Worm (Caenorhabditis elegans): Measurements from ENCODE around the gene srx-31.
"Not testable (repeated sequence)": the region's sequence is repeated elsewhere in the genome, so short reads cannot be mapped to it uniquely, and the experiment has no call there.

Gene srx-31

DNA sequence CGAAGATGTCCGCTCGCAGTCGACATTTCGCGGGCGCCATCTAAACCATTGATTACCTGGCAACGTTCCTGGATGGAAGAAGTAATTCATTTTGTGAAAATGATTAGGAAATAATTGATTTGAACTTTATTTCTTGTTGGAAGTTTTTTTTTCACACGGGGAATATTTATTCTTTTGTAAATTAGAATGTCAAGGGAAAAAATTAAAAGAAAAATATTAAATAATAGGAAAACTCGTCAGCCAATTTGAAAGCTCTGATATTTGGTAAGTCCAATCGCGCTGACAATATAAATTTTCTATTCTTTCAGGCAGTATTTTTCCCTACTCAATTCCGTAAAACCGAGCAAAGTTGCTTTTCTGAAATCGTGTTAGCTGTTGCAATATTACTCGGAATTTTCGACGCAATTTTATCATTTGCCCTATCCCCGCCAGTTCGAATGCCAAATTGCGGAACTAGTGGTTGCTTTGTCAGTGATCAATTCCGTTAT lies 16.2 kb upstream of the srx-31 start, which contains the start of the genes K09C6.7 and K09C6.10:
Gene K09C6.7, minus strand, starts transcription at position 101 of the 488 bp plus-strand sequence.
Gene K09C6.10, plus strand, starts transcription at position 438 of the 488 bp plus-strand sequence.
- TF ChIP-seq unc-39, lin-15B, jun-1 (tag; optimal IDR thresholded peaks at IDR 0.05): not testable (repeated sequence)

DNA sequence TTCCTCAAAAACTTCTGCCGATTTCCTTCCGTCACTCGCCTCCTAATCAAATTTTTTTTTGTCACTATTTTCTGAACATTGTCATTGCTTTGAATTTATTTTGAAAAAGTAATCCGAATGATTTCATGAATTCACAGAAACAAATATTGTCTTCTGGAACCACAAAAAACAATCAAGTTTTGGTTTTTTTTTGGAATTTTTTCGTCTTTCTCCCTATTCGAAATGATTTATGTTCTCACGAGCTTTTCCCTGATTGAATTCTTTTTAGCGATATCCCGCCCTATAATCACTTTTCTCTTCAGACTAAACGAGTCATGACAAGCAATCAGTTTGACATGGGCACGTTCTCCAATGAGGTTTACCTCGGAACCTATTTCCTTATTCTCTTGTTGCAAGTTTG lies 10.5 kb upstream of the srx-31 start, which contains the start of gene F41H8.1:
Gene F41H8.1, plus strand, starts transcription at position 301 of the 400 bp plus-strand sequence.
- TF ChIP-seq unc-62 (GFP tag; optimal IDR thresholded peaks at IDR 0.05) (no peak), daf-12 (tag; optimal IDR thresholded peaks at IDR 0.05) (no peak), lsy-12 (tag; optimal IDR thresholded peaks at IDR 0.05) (no peak), nhr-23 (tag; optimal IDR thresholded peaks at IDR 0.05) (no peak), fkh-2 (tag; optimal IDR thresholded peaks at IDR 0.05) (no peak), sea-2 (GFP tag; optimal IDR thresholded peaks at IDR 0.05) (no peak), nhr-25 (tag; optimal IDR thresholded peaks at IDR 0.05) (no peak), nhr-43 (tag; optimal IDR thresholded peaks at IDR 0.05; ENCODE audit: poor library complexity, severe bottlenecking) (no peak), ztf-4 (tag; optimal IDR thresholded peaks at IDR 0.05) (no peak), egl-5 (tag; optimal IDR thresholded peaks at IDR 0.05) (no peak), nhr-28 (tag; optimal IDR thresholded peaks at IDR 0.05) (no peak), ZK546.5 (tag; optimal IDR thresholded peaks at IDR 0.05) (no peak), nhr-77 (tag; optimal IDR thresholded peaks at IDR 0.05) (no peak), pqm-1 (tag; optimal IDR thresholded peaks at IDR 0.05) (no peak), mml-1 (tag; optimal IDR thresholded peaks at IDR 0.05) (no peak), ceh-9 (tag; optimal IDR thresholded peaks at IDR 0.05) (no peak), egl-27 (tag; optimal IDR thresholded peaks at IDR 0.05) (no peak)

DNA sequence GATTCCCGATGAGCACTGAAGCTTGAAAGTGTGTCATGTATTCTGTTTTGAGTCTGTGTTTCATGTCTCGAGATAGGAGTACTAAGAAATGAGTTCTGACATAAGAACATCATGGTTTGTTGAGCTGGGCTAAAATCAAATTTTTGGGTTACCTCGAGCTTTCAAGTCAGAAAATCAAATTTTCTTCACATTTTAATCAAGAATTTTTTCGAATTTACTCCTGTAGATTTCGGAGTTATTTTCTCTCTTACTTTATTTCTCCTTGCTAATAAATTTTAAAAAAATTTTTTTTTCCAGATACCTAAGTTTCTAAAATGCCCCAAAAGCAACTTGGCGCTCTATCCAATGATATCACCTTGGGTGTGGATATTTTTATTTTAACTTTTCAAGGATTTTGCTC lies 3.3 kb upstream of the srx-31 start, which contains the start of gene F41H8.2:
Gene F41H8.2, plus strand, starts transcription at position 301 of the 400 bp plus-strand sequence.
- no peak for TF ChIP-seq fkh-10 (GFP tag; optimal IDR thresholded peaks at IDR 0.05)
- TF ChIP-seq nhr-43 (tag; optimal IDR thresholded peaks at IDR 0.05; ENCODE audit: poor library complexity, severe bottlenecking) = no peak
- TF ChIP-seq fos-1 (tag; optimal IDR thresholded peaks at IDR 0.05) = no peak
- TF ChIP-seq lin-39 (tag; optimal IDR thresholded peaks at IDR 0.05) = no peak
- no peak for TF ChIP-seq tbx-2 (tag; optimal IDR thresholded peaks at IDR 0.05)
- TF ChIP-seq egl-27 (tag; optimal IDR thresholded peaks at IDR 0.05) = no peak
- no peak for TF ChIP-seq unc-39 (tag; optimal IDR thresholded peaks at IDR 0.05)
- no peak for TF ChIP-seq pha-4 (tag; optimal IDR thresholded peaks at IDR 0.05)
- TF ChIP-seq ceh-82 (tag; optimal IDR thresholded peaks at IDR 0.05) = no peak

DNA sequence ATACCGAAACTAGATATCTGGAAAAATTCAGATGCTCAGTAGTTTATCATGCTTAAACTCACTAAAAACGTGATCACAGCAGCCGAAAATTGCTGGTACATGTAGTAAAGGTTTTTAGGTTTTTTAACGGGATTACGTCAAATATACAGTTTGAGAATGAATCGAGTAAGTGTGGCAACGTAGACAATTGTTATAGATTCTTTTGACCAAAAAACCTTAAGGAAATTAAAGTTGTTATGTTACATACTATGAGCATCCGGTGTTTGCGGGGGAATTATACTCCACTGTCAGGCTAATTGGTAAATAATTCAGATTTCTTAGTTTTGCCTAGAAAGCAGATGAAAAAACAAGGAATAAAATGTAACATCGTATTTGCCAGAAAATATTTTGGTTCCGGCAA lies 2.2 kb downstream of the srx-31 start, which contains the start of gene srx-32:
Gene srx-32, minus strand, starts transcription at position 101 of the 400 bp plus-strand sequence.
- TF ChIP-seq elt-1, egl-5, tbx-2 (tag; optimal IDR thresholded peaks at IDR 0.05): not testable (repeated sequence)

DNA sequence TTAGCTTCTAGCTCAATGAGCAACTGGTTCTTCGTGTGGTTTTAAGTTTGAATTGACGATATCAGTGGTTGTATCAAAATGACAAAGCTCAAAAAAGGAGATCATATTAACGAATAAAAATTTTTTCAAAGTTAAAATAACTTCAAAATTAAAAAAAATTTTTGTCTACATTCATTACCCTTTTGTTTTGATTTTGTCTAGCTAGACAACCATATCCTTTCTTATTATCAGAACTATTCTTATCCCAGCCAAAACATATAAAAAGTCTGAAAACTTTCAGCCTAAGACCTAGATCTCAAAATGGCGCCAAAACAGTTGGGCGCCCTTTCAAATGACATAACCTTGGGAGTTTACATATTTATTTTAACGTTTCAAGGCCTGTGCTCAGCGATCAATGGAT lies 5.6 kb downstream of the srx-31 start, which contains the start of gene R13D11.1:
Gene R13D11.1, plus strand, starts transcription at position 301 of the 400 bp plus-strand sequence.
- TF ChIP-seq nhr-237 (tag; optimal IDR thresholded peaks at IDR 0.05) (no peak), tbx-2 (tag; optimal IDR thresholded peaks at IDR 0.05) (no peak)

DNA sequence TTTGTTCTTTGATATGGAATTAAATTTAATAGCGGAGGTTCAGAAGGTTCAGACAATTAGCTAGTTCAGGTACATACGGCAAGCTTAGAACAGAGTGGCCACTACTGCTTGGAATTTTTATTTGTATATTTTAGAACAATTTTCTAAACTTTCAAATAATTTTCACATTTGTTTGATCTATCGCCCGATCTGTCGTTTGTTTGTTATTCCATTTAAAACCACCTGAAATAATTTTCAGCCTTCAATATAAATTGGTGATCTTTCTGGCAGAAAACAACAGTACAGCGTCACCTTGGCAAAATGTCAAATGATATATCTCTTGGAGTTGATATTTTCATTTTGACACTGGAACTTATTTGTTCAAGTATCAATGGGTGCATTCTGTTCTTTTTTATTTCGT lies 8.1 kb downstream of the srx-31 start, which contains the start of gene R13D11.3:
Gene R13D11.3, plus strand, starts transcription at position 301 of the 400 bp plus-strand sequence.
- no peak for TF ChIP-seq ztf-11 (tag; optimal IDR thresholded peaks at IDR 0.05)
- no peak for TF ChIP-seq nhr-76 (tag; optimal IDR thresholded peaks at IDR 0.05)
- TF ChIP-seq lin-15B (tag; optimal IDR thresholded peaks at IDR 0.05) = no peak
- TF ChIP-seq nhr-67 (tag; optimal IDR thresholded peaks at IDR 0.05) = no peak
- no peak for TF ChIP-seq unc-62 (GFP tag; optimal IDR thresholded peaks at IDR 0.05)
- TF ChIP-seq mdl-1 (tag; optimal IDR thresholded peaks at IDR 0.05) = no peak

All from whole organism, L3 larva.